Fruit fly (Drosophila melanogaster): ENCODE results near the gene Alg13.

Alg13 gene

dm6 chr3R:29148072-29148471 lies 9.7 kb upstream of the Alg13 start, which contains the start of the genes CG11882 and Pglym78 (continued):
- TF ChIP-seq eyg (GFP tag; optimal IDR thresholded peaks at IDR 0.05) = no peak
- peak; percentile 66 for TF ChIP-seq Sin3A (optimal IDR thresholded peaks at IDR 0.05)
- TF ChIP-seq fd102C (GFP tag; optimal IDR thresholded peaks at IDR 0.05) = no peak
- TF ChIP-seq CG2202 (tag; optimal IDR thresholded peaks at IDR 0.05) = no peak
- TF ChIP-seq CG6272 (GFP tag; IDR thresholded peaks at IDR 0.05) = peak; percentile 41; the same call in 1 of the 2 replicates
- peak; percentile 45; the same call in 1 of the 2 replicates for TF ChIP-seq nerfin-2 (GFP tag; IDR thresholded peaks at IDR 0.05; ENCODE audit: partially characterized antibody)
- TF ChIP-seq gcm (GFP tag; optimal IDR thresholded peaks at IDR 0.05) = peak; percentile 9
- TF ChIP-seq Mad (GFP tag; optimal IDR thresholded peaks at IDR 0.05) = no peak
- no peak for TF ChIP-seq hkb (optimal IDR thresholded peaks at IDR 0.05)
- TF ChIP-seq hkb (GFP tag; IDR thresholded peaks at IDR 0.05) = no peak; the same call in 1 of the 2 replicates
- 0 out of 2 replicates have a peak, but pooled peaks have one; percentile 34 for TF ChIP-seq CG8765 (GFP tag; IDR thresholded peaks at IDR 0.05)
- TF ChIP-seq CG7745 (tag; optimal IDR thresholded peaks at IDR 0.05) = no peak
- TF ChIP-seq CG3163 (GFP tag; optimal IDR thresholded peaks at IDR 0.05) = peak; percentile 50
- TF ChIP-seq prd (optimal IDR thresholded peaks at IDR 0.05) = no peak
- TF ChIP-seq prd (GFP tag; IDR thresholded peaks at IDR 0.05) = peak; percentile 33; the same call in 1 of the 3 replicates
- TF ChIP-seq CG10462 (GFP tag; optimal IDR thresholded peaks at IDR 0.05) = no peak
- TF ChIP-seq CG13424 (tag; optimal IDR thresholded peaks at IDR 0.05) = peak; percentile 29
- TF ChIP-seq ewg (GFP tag; optimal IDR thresholded peaks at IDR 0.05) = peak; percentile 100
- peak; percentile 30; the same call in 1 of the 2 replicates for TF ChIP-seq Atf6 (GFP tag; IDR thresholded peaks at IDR 0.05)
- peak; percentile 17 for TF ChIP-seq Six4 (GFP tag; optimal IDR thresholded peaks at IDR 0.05)
- TF ChIP-seq ken (GFP tag; IDR thresholded peaks at IDR 0.05) = 0 out of 3 replicates have a peak, but pooled peaks have one; percentile 64
- TF ChIP-seq CG16779 (GFP tag; IDR thresholded peaks at IDR 0.05) = no peak
- TF ChIP-seq bowl (GFP tag; IDR thresholded peaks at IDR 0.05) = no peak
- peak; percentile 64 for TF ChIP-seq zfh1 (GFP tag; IDR thresholded peaks at IDR 0.05)
- no peak for TF ChIP-seq CG15479 (GFP tag; optimal IDR thresholded peaks at IDR 0.05)
- no peak for TF ChIP-seq odd (GFP tag; optimal IDR thresholded peaks at IDR 0.05)
- TF ChIP-seq chn (GFP tag; optimal IDR thresholded peaks at IDR 0.05) = peak; percentile 73
- TF ChIP-seq Dref (GFP tag; IDR thresholded peaks at IDR 0.05) = peak; percentile 81
- peak; percentile 73 for TF ChIP-seq pho (GFP tag; optimal IDR thresholded peaks at IDR 0.05)
- TF ChIP-seq Jarid2 (GFP tag; optimal IDR thresholded peaks at IDR 0.05) = no peak
- no peak for TF ChIP-seq Sox102F (GFP tag; optimal IDR thresholded peaks at IDR 0.05)
- TF ChIP-seq hth (optimal IDR thresholded peaks at IDR 0.05) = no peak
- peak; percentile 80 for TF ChIP-seq CHES-1-like (GFP tag; optimal IDR thresholded peaks at IDR 0.05)
- TF ChIP-seq CG10431 (GFP tag; optimal IDR thresholded peaks at IDR 0.05) = no peak
- no peak for TF ChIP-seq CG14667 (GFP tag; IDR thresholded peaks at IDR 0.05)
- TF ChIP-seq z (GFP tag; IDR thresholded peaks at IDR 0.05) = no peak
- TF ChIP-seq Hr51 (GFP tag; optimal IDR thresholded peaks at IDR 0.05) = peak; percentile 16 to 31
- peak; percentile 27; the same call in 1 of the 2 replicates for TF ChIP-seq CG42726 (GFP tag; IDR thresholded peaks at IDR 0.05; ENCODE audit: partially characterized antibody)
- peak; percentile 81 for TF ChIP-seq Elba2 (GFP tag; optimal IDR thresholded peaks at IDR 0.05)
- TF ChIP-seq mam (GFP tag; optimal IDR thresholded peaks at IDR 0.05) = peak; percentile 72
- TF ChIP-seq E2f1 (GFP tag; IDR thresholded peaks at IDR 0.05) = peak; percentile 49
- TF ChIP-seq zf30C (GFP tag; optimal IDR thresholded peaks at IDR 0.05) = no peak
- TF ChIP-seq CG15696 (tag; optimal IDR thresholded peaks at IDR 0.05) = no peak
- TF ChIP-seq D19A (tag; optimal IDR thresholded peaks at IDR 0.05) = no peak
- no peak for TF ChIP-seq CG1832 (GFP tag; optimal IDR thresholded peaks at IDR 0.05)
- no peak for TF ChIP-seq CG9215 (GFP tag; IDR thresholded peaks at IDR 0.05)
- peak; percentile 23; the same call in 1 of the 2 replicates for TF ChIP-seq CG14014 (GFP tag; IDR thresholded peaks at IDR 0.05)
- TF ChIP-seq Spps (tag; optimal IDR thresholded peaks at IDR 0.05) = no peak
- no peak for TF ChIP-seq Usf (GFP tag; optimal IDR thresholded peaks at IDR 0.05)
- TF ChIP-seq cwo (GFP tag; optimal IDR thresholded peaks at IDR 0.05) = no peak
- peak; percentile 66 for TF ChIP-seq CG9932 (GFP tag; IDR thresholded peaks at IDR 0.05)
- TF ChIP-seq dmrt11E (tag; optimal IDR thresholded peaks at IDR 0.05) = no peak
